Fruit fly (Drosophila melanogaster) whole organism, embryonic: ENCODE data around the gene CG6689.

Experiments
- B-H1 ChIP-seq: fragments of 200-800 bp; sonication (Bioruptor generic); IDR thresholded peaks from 3 replicates; pipeline ENCODE4 v1.3.6; 2022; ENCODE audit warnings: missing biosample characterization, missing genetic modification characterization
- B-H2 ChIP-seq: fragments of 200-800 bp; sonication (Bioruptor generic); optimal IDR thresholded peaks from 2 replicates; lab custom pipeline; 2018; ENCODE audit warnings: missing biosample characterization, mild to moderate bottlenecking, missing genetic modification characterization
- Bteb2 ChIP-seq: fragments of 200-800 bp; sonication (Bioruptor generic); optimal IDR thresholded peaks from 2 replicates; lab custom pipeline; 2016; ENCODE audit warnings: missing biosample characterization, missing genetic modification characterization
- CG1024 ChIP-seq: fragments of 200-800 bp; sonication (Bioruptor generic); IDR thresholded peaks from 2 replicates; pipeline ENCODE4 v1.3.6; 2022; ENCODE audit warnings: missing biosample characterization, missing genetic modification characterization
- CG10321 ChIP-seq: fragments of 200-800 bp; sonication (Bioruptor generic); IDR thresholded peaks from 2 replicates; pipeline ENCODE4 v1.3.6; 2022; ENCODE audit warnings: missing biosample characterization, missing genetic modification characterization
- CG10431 ChIP-seq: fragments of 200-800 bp; sonication (Bioruptor generic); optimal IDR thresholded peaks from 3 replicates; lab custom pipeline; 2018; ENCODE audit warnings: missing biosample characterization, mild to moderate bottlenecking, missing genetic modification characterization
- CG12155 ChIP-seq: fragments of 200-800 bp; sonication (Bioruptor generic); optimal IDR thresholded peaks from 3 replicates; lab custom pipeline; 2016; ENCODE audit warnings: missing biosample characterization, missing genetic modification characterization
- CG13296 ChIP-seq: fragments of 200-800 bp; sonication (Bioruptor generic); optimal IDR thresholded peaks from 3 replicates; lab custom pipeline; 2018; ENCODE audit warnings: missing biosample characterization, mild to moderate bottlenecking, missing genetic modification characterization
- CG13775 ChIP-seq: fragments of 200-800 bp; sonication (Bioruptor generic); optimal IDR thresholded peaks from 3 replicates; lab custom pipeline; 2017; ENCODE audit warnings: missing biosample characterization, mild to moderate bottlenecking, missing genetic modification characterization
- CG13894 ChIP-seq: fragments of 200-800 bp; sonication (Bioruptor generic); optimal IDR thresholded peaks from 3 replicates; lab custom pipeline; 2018; ENCODE audit warnings: missing biosample characterization, mild to moderate bottlenecking, missing genetic modification characterization, moderate library complexity
- CG14667 ChIP-seq: fragments of 200-800 bp; sonication (Bioruptor generic); IDR thresholded peaks from 2 replicates; pipeline ENCODE4 v1.3.6; 2022; ENCODE audit warnings: missing biosample characterization, missing genetic modification characterization
- CG14965 ChIP-seq: fragments of 200-800 bp; sonication (Bioruptor generic); optimal IDR thresholded peaks from 2 replicates; lab custom pipeline; 2016; ENCODE audit warnings: missing biosample characterization, missing genetic modification characterization, borderline replicate concordance
- CG17328 ChIP-seq: fragments of 200-800 bp; sonication (Bioruptor generic); IDR thresholded peaks from 2 replicates; pipeline ENCODE4 v1.3.6; 2022; ENCODE audit warnings: missing biosample characterization, missing genetic modification characterization
- CG17802 ChIP-seq: fragments of 200-800 bp; sonication (Bioruptor generic); optimal IDR thresholded peaks from 2 replicates; lab custom pipeline; 2018; ENCODE audit warnings: missing biosample characterization, mild to moderate bottlenecking, missing genetic modification characterization, moderate library complexity
- CG1832 ChIP-seq: fragments of 200-800 bp; sonication (Bioruptor generic); optimal IDR thresholded peaks from 2 replicates; lab custom pipeline; 2017; ENCODE audit warnings: missing biosample characterization, mild to moderate bottlenecking, missing genetic modification characterization, inconsistent platforms
- CG18764 ChIP-seq: fragments of 200-800 bp; sonication (Bioruptor generic); optimal IDR thresholded peaks from 3 replicates; lab custom pipeline; 2016; ENCODE audit warnings: missing biosample characterization, missing genetic modification characterization
- CG2120 ChIP-seq: fragments of 200-800 bp; sonication (Bioruptor generic); optimal IDR thresholded peaks from 3 replicates; lab custom pipeline; 2016; ENCODE audit warnings: missing biosample characterization, missing genetic modification characterization
- CG30403 ChIP-seq: fragments of 200-800 bp; sonication (Bioruptor generic); optimal IDR thresholded peaks from 3 replicates; lab custom pipeline; 2016; ENCODE audit warnings: missing biosample characterization, missing genetic modification characterization
- CG31224 ChIP-seq: fragments of 200-800 bp; sonication (Bioruptor generic); IDR thresholded peaks from 2 replicates; pipeline ENCODE4 v1.3.6; 2022; ENCODE audit warnings: missing biosample characterization, missing genetic modification characterization
- CG34224 ChIP-seq: fragments of 200-800 bp; sonication (Bioruptor generic); IDR thresholded peaks from 3 replicates; pipeline ENCODE4 v1.3.6; 2022; ENCODE audit warnings: missing biosample characterization, missing genetic modification characterization; ENCODE audit not compliant: partially characterized antibody
- CG34376 ChIP-seq: fragments of 200-800 bp; sonication (Bioruptor generic); optimal IDR thresholded peaks from 2 replicates; lab custom pipeline; 2018; ENCODE audit warnings: missing biosample characterization, mild to moderate bottlenecking, missing genetic modification characterization
- CG5245 ChIP-seq: fragments of 200-800 bp; sonication (Bioruptor generic); optimal IDR thresholded peaks from 3 replicates; lab custom pipeline; 2016; ENCODE audit warnings: missing biosample characterization, missing genetic modification characterization
- CG7271 ChIP-seq: fragments of 200-800 bp; sonication (Bioruptor generic); optimal IDR thresholded peaks from 2 replicates; lab custom pipeline; 2018; ENCODE audit warnings: missing biosample characterization, mild to moderate bottlenecking, missing genetic modification characterization, moderate library complexity
- CG8359 ChIP-seq: fragments of 200-800 bp; sonication (Bioruptor generic); optimal IDR thresholded peaks from 2 replicates; lab custom pipeline; 2017; ENCODE audit warnings: missing biosample characterization, mild to moderate bottlenecking, missing genetic modification characterization, borderline replicate concordance
- CG8388 ChIP-seq: fragments of 200-800 bp; sonication (Bioruptor generic); optimal IDR thresholded peaks from 2 replicates; lab custom pipeline; 2019; ENCODE audit warnings: missing biosample characterization, mild to moderate bottlenecking, missing genetic modification characterization, moderate library complexity
- CG8478 ChIP-seq: fragments of >200 bp; optimal IDR thresholded peaks from 2 replicates; lab custom pipeline; 2018
- Drgx ChIP-seq: fragments of 200-800 bp; sonication (Bioruptor generic); IDR thresholded peaks from 2 replicates; pipeline ENCODE4 v1.3.6; 2022; ENCODE audit warnings: missing biosample characterization, missing genetic modification characterization
- Fer1 ChIP-seq: fragments of 200-800 bp; sonication (Bioruptor generic); optimal IDR thresholded peaks from 2 replicates; lab custom pipeline; 2017; ENCODE audit warnings: missing biosample characterization, mild to moderate bottlenecking, missing genetic modification characterization
- Hsf ChIP-seq: fragments of 200-800 bp; sonication (Bioruptor generic); optimal IDR thresholded peaks from 3 replicates; lab custom pipeline; 2016; ENCODE audit warnings: missing biosample characterization, missing genetic modification characterization
- Lpt ChIP-seq: fragments of >200 bp; optimal IDR thresholded peaks from 2 replicates; lab custom pipeline; 2018; ENCODE audit warnings: missing biosample characterization, missing genetic modification characterization
- MTF-1 ChIP-seq: fragments of 200-800 bp; sonication (Bioruptor generic); optimal IDR thresholded peaks from 2 replicates; lab custom pipeline; 2018; ENCODE audit warnings: missing biosample characterization, mild to moderate bottlenecking, missing genetic modification characterization, borderline replicate concordance
- Mes4 ChIP-seq: fragments of 200-800 bp; sonication (Bioruptor generic); optimal IDR thresholded peaks from 2 replicates; lab custom pipeline; 2016; ENCODE audit warnings: missing biosample characterization, missing genetic modification characterization
- NfI ChIP-seq: fragments of 200-800 bp; sonication (Bioruptor generic); optimal IDR thresholded peaks from 3 replicates; lab custom pipeline; 2018; ENCODE audit warnings: missing biosample characterization, mild to moderate bottlenecking, missing genetic modification characterization, moderate library complexity
- Spps ChIP-seq: fragments of 200-800 bp; sonication (Bioruptor generic); optimal IDR thresholded peaks from 2 replicates; lab custom pipeline; 2018; ENCODE audit warnings: missing biosample characterization, mild to moderate bottlenecking, missing genetic modification characterization
- Tbp ChIP-seq: fragments of >200 bp; optimal IDR thresholded peaks from 2 replicates; lab custom pipeline; 2018; ENCODE audit warnings: missing biosample characterization, missing genetic modification characterization
- al ChIP-seq: fragments of 200-800 bp; sonication (Bioruptor generic); IDR thresholded peaks from 2 replicates; pipeline ENCODE4 v1.3.6; 2022; ENCODE audit warnings: missing biosample characterization, missing genetic modification characterization
- bigmax ChIP-seq: fragments of 200-800 bp; sonication (Bioruptor generic); optimal IDR thresholded peaks from 2 replicates; lab custom pipeline; 2018; ENCODE audit warnings: missing biosample characterization, mild to moderate bottlenecking, missing genetic modification characterization
- chif ChIP-seq, 2 experiments: fragments of 200-800 bp; sonication (Bioruptor generic); optimal IDR thresholded peaks; 3 replicates each; lab custom pipeline; 2016; ENCODE audit warnings: missing biosample characterization in 2 of 2, missing genetic modification characterization in 2 of 2
- emc ChIP-seq: fragments of 200-800 bp; sonication (Bioruptor generic); optimal IDR thresholded peaks from 2 replicates; lab custom pipeline; 2016; ENCODE audit warnings: missing biosample characterization, missing genetic modification characterization
- fru ChIP-seq: fragments of >200 bp; optimal IDR thresholded peaks from 2 replicates; lab custom pipeline; 2017
- ftz-f1 ChIP-seq: fragments of 200-800 bp; sonication (Bioruptor generic); optimal IDR thresholded peaks from 2 replicates; lab custom pipeline; 2016; ENCODE audit warnings: missing biosample characterization, missing genetic modification characterization
- ham ChIP-seq: fragments of 200-800 bp; sonication (Bioruptor generic); IDR thresholded peaks from 2 replicates; pipeline ENCODE4 v1.3.6; 2022; ENCODE audit warnings: missing biosample characterization, missing genetic modification characterization
- kay ChIP-seq: fragments of 200-800 bp; sonication (Bioruptor generic); optimal IDR thresholded peaks from 2 replicates; lab custom pipeline; 2016; ENCODE audit warnings: missing biosample characterization, missing genetic modification characterization
- nau ChIP-seq: fragments of 200-800 bp; sonication (Bioruptor generic); optimal IDR thresholded peaks from 3 replicates; lab custom pipeline; 2017; ENCODE audit warnings: missing biosample characterization, mild to moderate bottlenecking, missing genetic modification characterization, missing genetic modification reagents
- salm ChIP-seq: fragments of 200-800 bp; sonication (Bioruptor generic); optimal IDR thresholded peaks from 2 replicates; lab custom pipeline; 2018; ENCODE audit warnings: missing biosample characterization, mild to moderate bottlenecking, missing genetic modification characterization
- sc ChIP-seq, 3 experiments: fragments of >200 bp in 2 of 3; fragments of 200-800 bp in 1 of 3; sonication (Bioruptor generic) in 1 of 3; optimal IDR thresholded peaks; 2 replicates in 2 of 3; 3 replicates in 1 of 3; lab custom pipeline; 2017; ENCODE audit warnings: mild to moderate bottlenecking in 1 of 3, missing biosample characterization in 1 of 3, missing genetic modification characterization in 1 of 3, missing genetic modification reagents in 1 of 3
- shn ChIP-seq: fragments of 200-800 bp; sonication (Bioruptor generic); optimal IDR thresholded peaks from 3 replicates; lab custom pipeline; 2016; ENCODE audit warnings: missing biosample characterization, missing genetic modification characterization
- sima ChIP-seq: fragments of 200-800 bp; sonication (Bioruptor generic); optimal IDR thresholded peaks from 2 replicates; lab custom pipeline; 2016; ENCODE audit warnings: missing biosample characterization, missing genetic modification characterization
- vvl ChIP-seq: fragments of 200-800 bp; sonication (Bioruptor generic); IDR thresholded peaks from 2 replicates; pipeline ENCODE4 v1.3.6; 2022; ENCODE audit warnings: missing biosample characterization, missing genetic modification characterization
- wor ChIP-seq: fragments of 200-800 bp; sonication (Bioruptor generic); IDR thresholded peaks from 2 replicates; pipeline ENCODE4 v1.3.6; 2022; ENCODE audit warnings: missing biosample characterization, missing genetic modification characterization
- zen2 ChIP-seq: fragments of 200-800 bp; sonication (Bioruptor generic); IDR thresholded peaks from 3 replicates; pipeline ENCODE4 v1.3.6; 2022; ENCODE audit warnings: missing biosample characterization, missing genetic modification characterization; ENCODE audit not compliant: partially characterized antibody

CG6689 gene

DNA sequence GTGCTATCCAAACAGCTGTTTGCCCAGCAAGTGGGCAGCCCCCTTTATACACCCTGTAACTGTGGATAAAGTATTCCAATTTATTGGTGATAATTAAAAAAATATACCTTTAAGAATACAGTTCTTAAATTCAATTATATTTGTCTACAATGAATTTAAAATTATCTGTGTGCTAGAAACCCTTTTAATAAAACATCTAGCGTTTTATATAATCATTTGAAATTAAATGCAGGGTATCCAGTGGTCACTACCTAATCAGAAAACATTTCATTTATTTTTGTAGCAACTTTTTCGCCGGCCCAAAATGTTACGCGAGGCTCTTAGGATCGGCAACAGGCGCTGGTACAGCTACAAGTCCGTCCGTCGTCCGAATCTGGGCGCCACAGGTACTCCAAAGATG lies 6.6 kb upstream of the CG6689 start, which contains the start of gene CG17726 (continued):
- peak; percentile 54 for TF ChIP-seq emc (GFP tag; lab: Kevin White, UChicago)
- peak; percentile 97 for TF ChIP-seq CG30403 (GFP tag; lab: Kevin White, UChicago)
- peak; percentile 66 for TF ChIP-seq sima (GFP tag; lab: Kevin White, UChicago)
- TF ChIP-seq CG10321 = peak; percentile 86
- peak; percentile 79 for TF ChIP-seq shn (GFP tag; lab: Kevin White, UChicago)
- TF ChIP-seq CG14667 (GFP tag; lab: Robert Waterston, UW) = peak; percentile 96
- TF ChIP-seq CG10431 (GFP tag; lab: Kevin White, UChicago) = peak; percentile 91
- TF ChIP-seq Spps = peak; percentile 96
- peak; percentile 97 for TF ChIP-seq Hsf (GFP tag; lab: Kevin White, UChicago)
- TF ChIP-seq zen2 (GFP tag; lab: Robert Waterston, UW) = no peak
- no peak for TF ChIP-seq CG34224 (GFP tag; lab: Robert Waterston, UW)
- TF ChIP-seq sc (optimal IDR thresholded peaks at IDR 0.05; lab: Kevin White, UChicago) = no peak
- peak; percentile 92 for TF ChIP-seq sc (GFP tag; optimal IDR thresholded peaks at IDR 0.05; lab: Kevin White, UChicago)
- TF ChIP-seq CG13894 (tag; lab: Kevin White, UChicago) = peak; percentile 94
- peak; percentile 92 for TF ChIP-seq CG34376 (GFP tag; lab: Kevin White, UChicago)
- peak; percentile 97 for TF ChIP-seq B-H1 (GFP tag; lab: Robert Waterston, UW)
- TF ChIP-seq Tbp (GFP tag; lab: Kevin White, UChicago) = no peak
- peak; percentile 89 for TF ChIP-seq Mes4 (GFP tag; lab: Kevin White, UChicago)
- peak; percentile 93 for TF ChIP-seq Bteb2 (GFP tag; lab: Kevin White, UChicago)
- no peak for TF ChIP-seq CG8478 (lab: Kevin White, UChicago)
- TF ChIP-seq CG17802 = peak; percentile 69
- peak; percentile 86 to 94 for TF ChIP-seq chif (GFP tag; optimal IDR thresholded peaks at IDR 0.05; lab: Kevin White, UChicago)
- no peak for TF ChIP-seq fru (lab: Kevin White, UChicago)
- TF ChIP-seq CG17328 (GFP tag; lab: Robert Waterston, UW) = peak; percentile 99
- TF ChIP-seq CG13296 (GFP tag; lab: Kevin White, UChicago) = peak; percentile 96
- TF ChIP-seq CG8388 (GFP tag; lab: Kevin White, UChicago) = peak; percentile 98
- peak; percentile 97 for TF ChIP-seq wor (GFP tag; lab: Robert Waterston, UW)
- TF ChIP-seq ham (GFP tag; lab: Robert Waterston, UW) = peak; percentile 88; the same call in 1 of the 2 replicates
- no peak for TF ChIP-seq bigmax (GFP tag; lab: Kevin White, UChicago)
- no peak for TF ChIP-seq Lpt (GFP tag; lab: Kevin White, UChicago)
- peak; percentile 94 for TF ChIP-seq Fer1
- peak; percentile 89 for TF ChIP-seq CG18764 (GFP tag; lab: Kevin White, UChicago)
- peak; percentile 92 for TF ChIP-seq MTF-1 (GFP tag; lab: Kevin White, UChicago)
- no peak for TF ChIP-seq CG1832
- peak; percentile 83 for TF ChIP-seq CG8359 (GFP tag; lab: Kevin White, UChicago)
- no peak for TF ChIP-seq nau
- peak; percentile 95 for TF ChIP-seq CG12155 (GFP tag; lab: Kevin White, UChicago)
- TF ChIP-seq NfI (GFP tag; lab: Kevin White, UChicago) = peak; percentile 96
- TF ChIP-seq CG14965 (GFP tag; lab: Kevin White, UChicago) = no peak
- TF ChIP-seq CG1024 (GFP tag; lab: Robert Waterston, UW) = peak; percentile 95
- peak; percentile 92 for TF ChIP-seq B-H2
- peak; percentile 95 for TF ChIP-seq al
- peak; percentile 98 for TF ChIP-seq Drgx (GFP tag; lab: Robert Waterston, UW)
- peak; percentile 96 for TF ChIP-seq CG13775 (GFP tag; lab: Kevin White, UChicago)
- TF ChIP-seq CG2120 (GFP tag; lab: Kevin White, UChicago) = peak; percentile 97
- peak; percentile 97 for TF ChIP-seq salm (tag; lab: Kevin White, UChicago)
- peak; percentile 84 for TF ChIP-seq CG5245 (GFP tag; lab: Kevin White, UChicago)
- TF ChIP-seq vvl (GFP tag; lab: Robert Waterston, UW) = peak; percentile 99
- peak; percentile 44 for TF ChIP-seq ftz-f1
- TF ChIP-seq kay (GFP tag; lab: Kevin White, UChicago) = peak; percentile 87
- peak; percentile 95 for TF ChIP-seq CG31224 (GFP tag; lab: Robert Waterston, UW)
- peak; percentile 93 for TF ChIP-seq CG7271 (tag; lab: Kevin White, UChicago)
